Worm (Caenorhabditis elegans): ENCODE data around the gene F19G12.4.

DNA sequence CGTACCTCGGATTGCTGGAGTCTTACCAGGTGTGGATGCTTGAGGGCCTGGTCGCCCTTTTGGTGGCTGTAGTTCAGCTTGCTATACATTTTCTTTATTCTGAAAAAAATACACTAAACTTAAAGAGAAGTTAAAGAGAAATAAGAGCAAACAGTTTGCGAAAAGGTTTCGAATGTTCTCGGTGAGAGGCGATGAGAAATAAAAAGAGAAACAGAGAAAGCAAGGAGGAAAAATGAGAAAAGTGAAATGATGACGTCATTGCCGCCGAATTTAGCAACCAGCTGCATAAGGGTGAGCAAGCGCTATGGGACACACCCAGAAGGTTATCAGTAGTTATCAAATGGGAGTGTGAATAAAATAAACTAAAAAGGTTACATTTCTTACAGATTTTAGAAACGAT, 36.7 kb downstream of the F19G12.4 start, which contains the start of gene cebp-1:
- TF ChIP-seq T20F7.1 (GFP tag; optimal IDR thresholded peaks at IDR 0.05): no peak
- no peak for TF ChIP-seq F10B5.3 (tag; optimal IDR thresholded peaks at IDR 0.05)
- peak; percentile 59 for TF ChIP-seq dmd-6 (GFP tag; IDR thresholded peaks at IDR 0.05)
- TF ChIP-seq snpc-4 (tag; optimal IDR thresholded peaks at IDR 0.05): no peak
